Worm (Caenorhabditis elegans) whole organism, mixed stage, embryonic: ENCODE results near the gene H20E11.1.

Experiments used
- M03D4.4 ChIP-seq: sonication (generic microtip); optimal IDR thresholded peaks from 2 replicates; lab custom pipeline; 2017; ENCODE audit warnings: mild to moderate bottlenecking, missing genetic modification characterization, missing compliant biosample characterization
- bed-3 ChIP-seq: fragments of 200-800 bp; sonication (Bioruptor generic); optimal IDR thresholded peaks from 3 replicates; lab custom pipeline; 2018; ENCODE audit warnings: mild to moderate bottlenecking, missing genetic modification characterization, moderate library complexity, missing compliant biosample characterization
- blmp-1 ChIP-seq: fragments of 150-350 bp; optimal IDR thresholded peaks from 2 replicates; lab custom pipeline; 2014; ENCODE audit warnings: missing biosample characterization, missing genetic modification characterization
- ceh-39 ChIP-seq: fragments of 150-350 bp; optimal IDR thresholded peaks from 2 replicates; lab custom pipeline; 2014; ENCODE audit warnings: missing biosample characterization, missing genetic modification characterization
- ceh-43 ChIP-seq: fragments of 200-800 bp; sonication (Bioruptor generic); optimal IDR thresholded peaks from 2 replicates; lab custom pipeline; 2018; ENCODE audit warnings: mild to moderate bottlenecking, missing genetic modification characterization, moderate library complexity, missing compliant biosample characterization
- ceh-83 ChIP-seq: fragments of 200-800 bp; sonication (Bioruptor generic); optimal IDR thresholded peaks from 2 replicates; lab custom pipeline; 2018; ENCODE audit warnings: mild to moderate bottlenecking, missing genetic modification characterization, missing compliant biosample characterization
- ces-1 ChIP-seq: fragments of 150-350 bp; optimal IDR thresholded peaks from 2 replicates; lab custom pipeline; 2014; ENCODE audit warnings: missing biosample characterization, missing genetic modification reagents, missing genetic modification characterization
- cnd-1 ChIP-seq: fragments of 200-800 bp; sonication (Bioruptor generic); optimal IDR thresholded peaks from 2 replicates; lab custom pipeline; 2018; ENCODE audit warnings: mild to moderate bottlenecking, missing genetic modification characterization, missing compliant biosample characterization
- drap-1 ChIP-seq: fragments of 200-800 bp; sonication (Bioruptor generic); optimal IDR thresholded peaks from 3 replicates; lab custom pipeline; 2018; ENCODE audit warnings: mild to moderate bottlenecking, missing genetic modification characterization, missing compliant biosample characterization
- elt-3 ChIP-seq: fragments of 150-350 bp; optimal IDR thresholded peaks from 2 replicates; lab custom pipeline; 2014; ENCODE audit warnings: missing biosample characterization, missing genetic modification characterization
- flh-1 ChIP-seq: fragments of 200-800 bp; sonication (Bioruptor generic); optimal IDR thresholded peaks from 2 replicates; lab custom pipeline; 2018; ENCODE audit warnings: mild to moderate bottlenecking, missing genetic modification characterization, moderate library complexity, missing compliant biosample characterization
- ham-2 ChIP-seq: fragments of 200-800 bp; sonication (Bioruptor generic); optimal IDR thresholded peaks from 2 replicates; lab custom pipeline; 2018; ENCODE audit warnings: mild to moderate bottlenecking, missing genetic modification characterization, missing compliant biosample characterization
- hlh-1 ChIP-seq: fragments of 150-350 bp; optimal IDR thresholded peaks from 2 replicates; lab custom pipeline; 2014; ENCODE audit warnings: missing biosample characterization, missing genetic modification reagents, missing genetic modification characterization
- lin-13 ChIP-seq: fragments of 150-350 bp; optimal IDR thresholded peaks from 2 replicates; lab custom pipeline; 2014; ENCODE audit warnings: missing biosample characterization, missing genetic modification characterization
- lin-32 ChIP-seq: fragments of 200-800 bp; sonication (Bioruptor generic); optimal IDR thresholded peaks from 2 replicates; lab custom pipeline; 2018; ENCODE audit warnings: mild to moderate bottlenecking, missing genetic modification characterization, missing compliant biosample characterization
- lsy-2 ChIP-seq: fragments of 150-350 bp; optimal IDR thresholded peaks from 2 replicates; lab custom pipeline; 2014; ENCODE audit warnings: missing biosample characterization, missing genetic modification characterization
- nhr-2 ChIP-seq: fragments of 150-350 bp; optimal IDR thresholded peaks from 2 replicates; lab custom pipeline; 2014; ENCODE audit warnings: missing biosample characterization, missing genetic modification characterization
- nhr-237 ChIP-seq: fragments of 150-350 bp; optimal IDR thresholded peaks from 2 replicates; lab custom pipeline; 2014; ENCODE audit warnings: missing biosample characterization, missing genetic modification characterization
- nhr-28 ChIP-seq: fragments of 150-350 bp; optimal IDR thresholded peaks from 2 replicates; lab custom pipeline; 2014; ENCODE audit warnings: missing biosample characterization, missing genetic modification characterization
- pha-4 ChIP-seq: fragments of 150-350 bp; optimal IDR thresholded peaks from 2 replicates; lab custom pipeline; 2018; ENCODE audit warnings: missing biosample characterization, missing genetic modification reagents, missing genetic modification characterization
- snpc-4 ChIP-seq: fragments of 150-350 bp; optimal IDR thresholded peaks from 2 replicates; lab custom pipeline; 2014; ENCODE audit warnings: missing biosample characterization, missing genetic modification characterization
- unc-120 ChIP-seq: sonication (generic microtip); optimal IDR thresholded peaks from 2 replicates; lab custom pipeline; 2017; ENCODE audit warnings: missing genetic modification characterization, missing compliant biosample characterization; ENCODE audit not compliant: poor library complexity, severe bottlenecking
- unc-39 ChIP-seq: fragments of 150-350 bp; optimal IDR thresholded peaks from 2 replicates; lab custom pipeline; 2014; ENCODE audit warnings: missing biosample characterization, missing genetic modification characterization
- unc-62 ChIP-seq: fragments of 150-350 bp; optimal IDR thresholded peaks from 2 replicates; lab custom pipeline; 2014; ENCODE audit warnings: missing biosample characterization, missing genetic modification reagents, missing genetic modification characterization
- zip-8 ChIP-seq: fragments of 150-350 bp; optimal IDR thresholded peaks from 2 replicates; lab custom pipeline; 2014; ENCODE audit warnings: missing biosample characterization, missing genetic modification characterization

Gene H20E11.1

ce11 chrIV:6792380-6793309 is 37.3 kb upstream of the H20E11.1 start:
- TF ChIP-seq unc-62 (GFP tag; lab: Kevin White, UChicago): no peak
- no peak for TF ChIP-seq nhr-2 (tag; lab: Kevin White, UChicago)
- no peak for TF ChIP-seq M03D4.4 (tag; lab: Kevin White, UChicago)
- no peak for TF ChIP-seq elt-3 (tag; lab: Kevin White, UChicago)
- TF ChIP-seq ceh-43 (GFP tag; lab: Kevin White, UChicago): no peak
- TF ChIP-seq bed-3 (GFP tag; lab: Kevin White, UChicago): no peak
- no peak for TF ChIP-seq blmp-1 (tag; lab: Kevin White, UChicago)
- no peak for TF ChIP-seq ces-1 (GFP tag; lab: Kevin White, UChicago)
- no peak for TF ChIP-seq lsy-2 (tag; lab: Kevin White, UChicago)
- no peak for TF ChIP-seq cnd-1 (tag; lab: Kevin White, UChicago)
- TF ChIP-seq hlh-1 (tag; lab: Kevin White, UChicago): no peak
- no peak for TF ChIP-seq pha-4 (tag; lab: Kevin White, UChicago)
- no peak for TF ChIP-seq ceh-39 (tag; lab: Kevin White, UChicago)
- TF ChIP-seq nhr-237 (tag; lab: Kevin White, UChicago): no peak
- TF ChIP-seq unc-120 (tag; lab: Kevin White, UChicago): no peak
- no peak for TF ChIP-seq ceh-83 (GFP tag; lab: Kevin White, UChicago)
- no peak for TF ChIP-seq unc-39 (tag; lab: Kevin White, UChicago)
- no peak for TF ChIP-seq lin-32 (GFP tag; lab: Kevin White, UChicago)
- no peak for TF ChIP-seq flh-1
- no peak for TF ChIP-seq ham-2 (GFP tag; lab: Kevin White, UChicago)

- peak; percentile 0 for TF ChIP-seq ces-1 (GFP tag; lab: Kevin White, UChicago)
- no peak for TF ChIP-seq lin-13 (tag; lab: Kevin White, UChicago)
- no peak for TF ChIP-seq cnd-1 (tag; lab: Kevin White, UChicago)
- no peak for TF ChIP-seq ham-2 (GFP tag; lab: Kevin White, UChicago)
- peak; percentile 96 for TF ChIP-seq zip-8 (tag; lab: Kevin White, UChicago)
- no peak for TF ChIP-seq lin-32 (GFP tag; lab: Kevin White, UChicago)
These were observed 36.5 kb upstream of the H20E11.1 start for ce11 chrIV:6793310-6793966.

ce11 chrIV:6795529-6795928 is 34.4 kb upstream of the H20E11.1 start, which contains the start of the genes C17H12.3 and C17H12.12:
TSS of gene C17H12.3 (minus strand) at chrIV:6795629.
TSS of gene C17H12.12 (plus strand) at chrIV:6795924.
- TF ChIP-seq drap-1: no peak

- TF ChIP-seq zip-8 (tag; lab: Kevin White, UChicago) (no peak), nhr-2 (tag; lab: Kevin White, UChicago) (no peak), lin-32 (GFP tag; lab: Kevin White, UChicago) (no peak), flh-1 (no peak), hlh-1 (tag; lab: Kevin White, UChicago) (no peak), ceh-83 (GFP tag; lab: Kevin White, UChicago) (no peak)
These were observed 27.8 kb upstream of the H20E11.1 start, which contains the start of the genes cest-4 and C17H12.11 for ce11 chrIV:6802132-6802531. TSS of gene cest-4 (minus strand) at chrIV:6802337. TSS of gene C17H12.11 (plus strand) at chrIV:6802387.

- TF ChIP-seq snpc-4 (tag; lab: Kevin White, UChicago): no peak
- peak; percentile 91 for TF ChIP-seq zip-8 (tag; lab: Kevin White, UChicago)
These were observed 26.7 kb upstream of the H20E11.1 start for ce11 chrIV:6803294-6803693.

- TF ChIP-seq nhr-28 (no peak), unc-62 (GFP tag; lab: Kevin White, UChicago) (peak; percentile 61)
These were observed 26.1 kb upstream of the H20E11.1 start for ce11 chrIV:6803805-6804344.
